Worm (Caenorhabditis elegans): ENCODE data around the gene F41H8.2.

F41H8.2 gene

DNA sequence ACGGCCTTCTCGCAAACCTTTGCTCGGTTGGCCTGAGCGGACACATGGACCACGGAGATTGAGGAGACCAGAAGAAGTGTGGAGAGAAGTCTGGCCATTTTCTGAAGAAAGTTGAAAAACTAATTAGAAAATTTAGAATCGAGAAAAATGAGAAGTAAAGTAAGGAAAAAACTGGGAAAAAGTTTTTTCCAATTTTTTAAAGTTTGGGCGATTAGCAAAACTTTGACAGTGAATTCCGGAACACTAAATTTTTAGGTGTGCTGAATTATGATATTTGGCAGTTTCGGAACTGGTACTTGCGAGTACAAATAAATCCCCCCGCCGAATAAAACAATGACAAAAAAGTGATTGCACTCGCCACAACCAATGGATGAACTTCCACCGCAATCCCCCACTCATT, 40.5 kb downstream of the F41H8.2 start, which contains the start of gene T02B11.3:
TSS of gene T02B11.3 (minus strand) at position 101 of the 400 bp plus-strand sequence.
- TF ChIP-seq flh-1 (GFP tag; optimal IDR thresholded peaks at IDR 0.05) (no peak), lin-32 (GFP tag; optimal IDR thresholded peaks at IDR 0.05) (no peak), sptf-1 (tag; optimal IDR thresholded peaks at IDR 0.05) (no peak)

DNA sequence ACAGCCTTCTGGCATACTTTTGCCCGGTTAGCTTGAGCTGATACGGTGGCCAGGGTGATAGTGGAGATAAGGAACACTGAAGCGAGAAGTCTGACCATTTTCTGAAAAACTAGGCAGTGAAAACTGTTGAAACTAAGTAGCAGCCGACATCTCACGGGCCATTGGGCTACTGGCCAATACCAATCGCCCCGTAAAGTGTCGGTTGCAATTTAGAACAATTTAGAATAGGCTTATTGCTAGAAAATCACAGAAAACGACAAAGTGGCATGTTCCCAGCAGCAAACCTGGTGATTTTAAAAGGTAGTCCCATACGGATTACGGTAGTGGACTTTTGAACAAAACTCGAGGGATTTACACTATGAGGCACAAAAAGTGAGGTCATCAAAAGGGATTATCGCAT, 44.8 kb downstream of the F41H8.2 start, which contains the start of gene T02B11.4:
TSS of gene T02B11.4 (minus strand) at position 101 of the 400 bp plus-strand sequence.
- TF ChIP-seq nhr-76 (tag; optimal IDR thresholded peaks at IDR 0.05): no peak
- TF ChIP-seq mab-5 (tag; optimal IDR thresholded peaks at IDR 0.05): no peak
- no peak for TF ChIP-seq lsy-2 (tag; optimal IDR thresholded peaks at IDR 0.05)
- no peak for TF ChIP-seq ces-1 (GFP tag; optimal IDR thresholded peaks at IDR 0.05)
- TF ChIP-seq mls-2 (tag; optimal IDR thresholded peaks at IDR 0.05): no peak
- TF ChIP-seq snpc-4 (tag; optimal IDR thresholded peaks at IDR 0.05): no peak
- no peak for TF ChIP-seq pha-4 (tag; optimal IDR thresholded peaks at IDR 0.05)

DNA sequence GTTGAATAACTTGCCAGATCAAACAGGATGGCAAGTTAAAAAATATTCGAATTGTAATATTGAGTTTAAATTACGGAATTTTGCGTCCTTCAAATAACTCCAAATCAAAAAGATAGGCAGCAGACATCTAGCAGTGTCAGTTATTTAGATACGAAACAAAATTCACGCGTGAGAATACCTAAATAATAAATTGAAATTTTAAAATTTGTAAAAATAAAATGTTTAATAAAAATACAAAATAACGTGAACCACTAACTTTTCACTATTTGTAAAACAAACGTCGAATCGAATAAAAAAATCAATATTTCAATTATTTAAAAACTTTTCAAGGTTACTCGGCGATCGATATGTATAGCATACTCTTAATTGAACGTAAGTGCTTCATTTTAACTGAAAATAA, 49.7 kb downstream of the F41H8.2 start, which contains the start of gene T02B11.9:
TSS of gene T02B11.9 (plus strand) at position 301 of the 400 bp plus-strand sequence.
- TF ChIP-seq sptf-1 (tag; optimal IDR thresholded peaks at IDR 0.05) (no peak), nhr-76 (tag; optimal IDR thresholded peaks at IDR 0.05) (no peak), flh-1 (GFP tag; optimal IDR thresholded peaks at IDR 0.05) (no peak), cnd-1 (tag; optimal IDR thresholded peaks at IDR 0.05) (no peak), nhr-237 (tag; optimal IDR thresholded peaks at IDR 0.05) (no peak), lin-32 (GFP tag; optimal IDR thresholded peaks at IDR 0.05) (no peak), sem-2 (GFP tag; optimal IDR thresholded peaks at IDR 0.05) (no peak), mep-1 (tag; optimal IDR thresholded peaks at IDR 0.05) (no peak), ceh-83 (GFP tag; optimal IDR thresholded peaks at IDR 0.05) (no peak), ztf-11 (tag; optimal IDR thresholded peaks at IDR 0.05) (no peak), nhr-12 (tag; optimal IDR thresholded peaks at IDR 0.05) (no peak), tbx-8 (GFP tag; optimal IDR thresholded peaks at IDR 0.05) (no peak), ceh-39 (tag; optimal IDR thresholded peaks at IDR 0.05) (no peak)

All from whole organism, mixed stage, embryonic.